Fruit fly (Drosophila melanogaster) whole organism, embryonic: Measurements from ENCODE around the gene CG17109.

Experiments
- Ada2b ChIP-seq: fragments of 200-800 bp; sonication (Bioruptor generic); IDR thresholded peaks from 2 replicates; pipeline ENCODE4 v1.3.6; 2022; ENCODE audit warnings: missing biosample characterization, missing genetic modification characterization
- Antp ChIP-seq: fragments of 200-800 bp; sonication (Bioruptor generic); optimal IDR thresholded peaks from 3 replicates; lab custom pipeline; 2016; ENCODE audit warnings: missing biosample characterization, missing genetic modification characterization
- Bdp1 ChIP-seq: fragments of 200-800 bp; sonication (Bioruptor generic); optimal IDR thresholded peaks from 3 replicates; lab custom pipeline; 2016; ENCODE audit warnings: missing biosample characterization, missing genetic modification characterization
- Blimp-1 ChIP-seq: fragments of 200-800 bp; sonication (Bioruptor generic); optimal IDR thresholded peaks from 3 replicates; lab custom pipeline; 2018; ENCODE audit warnings: missing biosample characterization, missing genetic modification characterization, mild to moderate bottlenecking, moderate library complexity, missing genetic modification reagents
- CG1024 ChIP-seq: fragments of 200-800 bp; sonication (Bioruptor generic); IDR thresholded peaks from 2 replicates; pipeline ENCODE4 v1.3.6; 2022; ENCODE audit warnings: missing biosample characterization, missing genetic modification characterization
- CG1233 ChIP-seq: fragments of 200-800 bp; sonication (Bioruptor generic); optimal IDR thresholded peaks from 4 replicates; lab custom pipeline; 2018; ENCODE audit warnings: missing biosample characterization, mild to moderate bottlenecking, missing genetic modification characterization
- CG12942 ChIP-seq: fragments of 200-800 bp; sonication (Bioruptor generic); optimal IDR thresholded peaks from 3 replicates; lab custom pipeline; 2016; ENCODE audit warnings: missing biosample characterization, missing genetic modification characterization
- CG16813 ChIP-seq: fragments of 200-800 bp; sonication (Bioruptor generic); IDR thresholded peaks from 3 replicates; pipeline ENCODE4 v1.3.6; 2022; ENCODE audit warnings: missing biosample characterization, missing genetic modification characterization; ENCODE audit not compliant: partially characterized antibody
- CG17612 ChIP-seq: fragments of 200-800 bp; sonication (Bioruptor generic); IDR thresholded peaks from 2 replicates; pipeline ENCODE4 v1.3.6; 2022; ENCODE audit warnings: missing biosample characterization, missing genetic modification characterization
- CG18262 ChIP-seq: fragments of 200-800 bp; optimal IDR thresholded peaks from 3 replicates; lab custom pipeline; 2019; ENCODE audit warnings: missing biosample characterization, mild to moderate bottlenecking, missing genetic modification characterization, moderate library complexity
- CG2116 ChIP-seq: fragments of 200-800 bp; sonication (Bioruptor generic); optimal IDR thresholded peaks from 3 replicates; lab custom pipeline; 2018; ENCODE audit warnings: missing biosample characterization, mild to moderate bottlenecking, missing genetic modification characterization
- CG30020 ChIP-seq: fragments of 200-800 bp; optimal IDR thresholded peaks from 2 replicates; lab custom pipeline; 2019; ENCODE audit warnings: missing biosample characterization, mild to moderate bottlenecking, missing genetic modification characterization, moderate library complexity
- CG31441 ChIP-seq: fragments of 200-800 bp; sonication (Bioruptor generic); IDR thresholded peaks from 2 replicates; pipeline ENCODE4 v1.3.6; 2022; ENCODE audit warnings: missing biosample characterization, missing genetic modification characterization
- CG6654 ChIP-seq: fragments of 200-800 bp; sonication (Bioruptor generic); optimal IDR thresholded peaks from 2 replicates; lab custom pipeline; 2017; ENCODE audit warnings: missing biosample characterization, mild to moderate bottlenecking, missing genetic modification characterization
- CG6765 ChIP-seq: fragments of 200-800 bp; sonication (Bioruptor generic); optimal IDR thresholded peaks from 3 replicates; lab custom pipeline; 2017; ENCODE audit warnings: missing biosample characterization, mild to moderate bottlenecking, missing genetic modification characterization
- CG6791 ChIP-seq: fragments of 200-800 bp; sonication (Bioruptor generic); IDR thresholded peaks from 3 replicates; pipeline ENCODE4 v1.3.6; 2022; ENCODE audit warnings: missing biosample characterization, missing genetic modification characterization; ENCODE audit not compliant: partially characterized antibody
- CG8281 ChIP-seq: fragments of 200-800 bp; sonication (Bioruptor generic); optimal IDR thresholded peaks from 2 replicates; lab custom pipeline; 2018; ENCODE audit warnings: missing biosample characterization, mild to moderate bottlenecking, missing genetic modification characterization, moderate library complexity
- CG8944 ChIP-seq: fragments of 200-800 bp; sonication (Bioruptor generic); optimal IDR thresholded peaks from 3 replicates; lab custom pipeline; 2016; ENCODE audit warnings: missing biosample characterization, missing genetic modification characterization
- CG9437 ChIP-seq: fragments of 200-800 bp; sonication (Bioruptor generic); optimal IDR thresholded peaks from 2 replicates; lab custom pipeline; 2018; ENCODE audit warnings: missing biosample characterization, mild to moderate bottlenecking, missing genetic modification characterization
- D ChIP-seq, 2 experiments: fragments of 200-800 bp in 1 of 2; fragments of >200 bp in 1 of 2; sonication (Bioruptor generic) in 1 of 2; optimal IDR thresholded peaks; 2 replicates in 1 of 2; 3 replicates in 1 of 2; lab custom pipeline; 2017; ENCODE audit warnings: mild to moderate bottlenecking in 1 of 2, missing biosample characterization in 1 of 2, missing genetic modification characterization in 1 of 2, missing genetic modification reagents in 1 of 2
- Dfd ChIP-seq, 2 experiments: fragments of >200 bp; optimal IDR thresholded peaks; 2 replicates each; lab custom pipeline; 2017; ENCODE audit warnings: missing biosample characterization in 2 of 2, missing genetic modification characterization in 2 of 2
- Drgx ChIP-seq: fragments of 200-800 bp; sonication (Bioruptor generic); IDR thresholded peaks from 2 replicates; pipeline ENCODE4 v1.3.6; 2022; ENCODE audit warnings: missing biosample characterization, missing genetic modification characterization
- HLH54F ChIP-seq: fragments of 200-800 bp; sonication (Bioruptor generic); optimal IDR thresholded peaks from 3 replicates; lab custom pipeline; 2016; ENCODE audit warnings: missing biosample characterization, missing genetic modification characterization
- HLHmδ ChIP-seq: fragments of 200-800 bp; sonication (Bioruptor generic); optimal IDR thresholded peaks from 2 replicates; lab custom pipeline; 2018; ENCODE audit warnings: missing biosample characterization, mild to moderate bottlenecking, missing genetic modification characterization, moderate library complexity
- HmgZ ChIP-seq: fragments of 200-800 bp; sonication (Bioruptor generic); optimal IDR thresholded peaks from 2 replicates; lab custom pipeline; 2018; ENCODE audit warnings: missing biosample characterization, mild to moderate bottlenecking, missing genetic modification characterization
- Hr78 ChIP-seq, 2 experiments: fragments of 200-800 bp in 1 of 2; fragments of >200 bp in 1 of 2; sonication (Bioruptor generic) in 1 of 2; optimal IDR thresholded peaks; 2 replicates each; lab custom pipeline; 2017 to 2019; ENCODE audit warnings: missing biosample characterization in 2 of 2, missing genetic modification characterization in 2 of 2, mild to moderate bottlenecking in 1 of 2, moderate library complexity in 1 of 2
- Hsf ChIP-seq: fragments of 200-800 bp; sonication (Bioruptor generic); optimal IDR thresholded peaks from 3 replicates; lab custom pipeline; 2016; ENCODE audit warnings: missing biosample characterization, missing genetic modification characterization
- Nf-YC ChIP-seq: fragments of 200-800 bp; optimal IDR thresholded peaks from 3 replicates; lab custom pipeline; 2019; ENCODE audit warnings: missing biosample characterization, mild to moderate bottlenecking, missing genetic modification characterization, moderate library complexity
- Rfx ChIP-seq: fragments of 200-800 bp; sonication (Bioruptor generic); IDR thresholded peaks from 2 replicates; pipeline ENCODE4 v1.3.6; 2022; ENCODE audit warnings: missing biosample characterization, missing genetic modification characterization
- Trl ChIP-seq, 3 experiments: fragments of >200 bp in 2 of 3; fragments of 200-800 bp in 1 of 3; sonication (Bioruptor generic) in 1 of 3; optimal IDR thresholded peaks; 2 replicates in 1 of 3; 3 replicates in 2 of 3; lab custom pipeline; 2016 to 2017; ENCODE audit warnings: missing biosample characterization in 1 of 3, missing genetic modification characterization in 1 of 3
- ap ChIP-seq: fragments of 200-800 bp; sonication (Bioruptor generic); IDR thresholded peaks from 2 replicates; pipeline ENCODE4 v1.3.6; 2022; ENCODE audit warnings: missing biosample characterization, missing genetic modification characterization
- bsh ChIP-seq, 2 experiments: fragments of 200-800 bp; sonication (Bioruptor generic); optimal IDR thresholded peaks; 2 replicates each; lab custom pipeline; 2017 to 2018; ENCODE audit warnings: mild to moderate bottlenecking in 2 of 2, missing biosample characterization in 2 of 2, missing genetic modification characterization in 2 of 2, moderate library complexity in 1 of 2
- chn ChIP-seq: fragments of 200-800 bp; sonication (Bioruptor generic); optimal IDR thresholded peaks from 2 replicates; lab custom pipeline; 2016; ENCODE audit warnings: missing biosample characterization, missing genetic modification characterization
- eve ChIP-seq, 2 experiments: fragments of >200 bp; optimal IDR thresholded peaks; 2 replicates each; lab custom pipeline; 2017; ENCODE audit warnings: missing biosample characterization in 2 of 2, missing genetic modification characterization in 2 of 2
- exex ChIP-seq: fragments of 200-800 bp; sonication (Bioruptor generic); optimal IDR thresholded peaks from 4 replicates; lab custom pipeline; 2018; ENCODE audit warnings: missing biosample characterization, mild to moderate bottlenecking, missing genetic modification characterization, moderate library complexity
- gfzf ChIP-seq: fragments of 200-800 bp; sonication (Bioruptor generic); optimal IDR thresholded peaks from 2 replicates; lab custom pipeline; 2016; ENCODE audit warnings: missing biosample characterization, mild to moderate bottlenecking, missing genetic modification characterization, moderate library complexity
- grn ChIP-seq: fragments of 200-800 bp; sonication (Bioruptor generic); optimal IDR thresholded peaks from 3 replicates; lab custom pipeline; 2017; ENCODE audit warnings: missing biosample characterization, missing genetic modification characterization
- kay ChIP-seq: fragments of 200-800 bp; sonication (Bioruptor generic); optimal IDR thresholded peaks from 2 replicates; lab custom pipeline; 2016; ENCODE audit warnings: missing biosample characterization, missing genetic modification characterization
- org-1 ChIP-seq: fragments of 200-800 bp; sonication (Bioruptor generic); optimal IDR thresholded peaks from 2 replicates; lab custom pipeline; 2017; ENCODE audit warnings: missing biosample characterization, missing genetic modification characterization
- pho ChIP-seq: fragments of 200-800 bp; sonication (Bioruptor generic); optimal IDR thresholded peaks from 2 replicates; lab custom pipeline; 2016; ENCODE audit warnings: missing biosample characterization, missing genetic modification characterization
- pzg ChIP-seq: fragments of 200-800 bp; sonication (Bioruptor generic); optimal IDR thresholded peaks from 3 replicates; lab custom pipeline; 2018; ENCODE audit warnings: missing biosample characterization, mild to moderate bottlenecking, missing genetic modification characterization, moderate library complexity
- trh ChIP-seq: fragments of 200-800 bp; sonication (Bioruptor generic); optimal IDR thresholded peaks from 2 replicates; lab custom pipeline; 2016; ENCODE audit warnings: missing biosample characterization, missing genetic modification characterization

CG17109 gene

DNA sequence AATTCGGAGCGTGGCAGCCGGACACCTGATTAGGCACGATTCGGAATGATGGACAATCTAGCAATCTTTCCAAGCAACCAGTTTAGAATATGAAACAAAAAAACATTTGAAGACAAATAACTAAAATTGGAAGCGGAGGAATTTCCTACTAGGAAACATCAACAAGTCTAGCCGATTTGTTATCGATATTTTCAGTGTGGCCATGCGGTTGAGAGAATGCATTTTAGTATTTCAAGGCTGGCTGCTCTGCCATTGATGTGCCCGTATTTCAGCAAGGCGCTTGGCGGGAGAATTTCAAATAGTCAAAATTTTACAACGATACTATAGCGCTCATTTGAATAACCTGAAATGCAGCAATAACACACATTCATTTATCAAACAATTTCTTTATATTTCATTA is 32.3 kb downstream of the CG17109 start, which contains the start of gene CG31457 (continued):
- TF ChIP-seq D (optimal IDR thresholded peaks at IDR 0.05; lab: Kevin White, UChicago) (no peak), D (GFP tag; optimal IDR thresholded peaks at IDR 0.05; lab: Kevin White, UChicago) (no peak), grn (GFP tag; lab: Kevin White, UChicago) (no peak), eve (GFP tag; optimal IDR thresholded peaks at IDR 0.05; lab: Kevin White, UChicago) (no peak), Nf-YC (tag; lab: Kevin White, UChicago) (peak; percentile 10), HmgZ (tag; lab: Kevin White, UChicago) (peak; percentile 77), CG1024 (GFP tag; lab: Robert Waterston, UW) (no peak), CG2116 (peak; percentile 64), bsh (GFP tag; optimal IDR thresholded peaks at IDR 0.05; lab: Kevin White, UChicago) (no peak), Drgx (no peak), Hr78 (GFP tag; optimal IDR thresholded peaks at IDR 0.05; lab: Kevin White, UChicago) (no peak), CG18262 (tag; lab: Kevin White, UChicago) (peak; percentile 25), pzg (GFP tag; lab: Kevin White, UChicago) (peak; percentile 95), HLHmδ (GFP tag; lab: Kevin White, UChicago) (no peak), CG30020 (tag; lab: Kevin White, UChicago) (no peak), Blimp-1 (GFP tag; lab: Kevin White, UChicago) (no peak), CG31441 (GFP tag; lab: Robert Waterston, UW) (no peak), CG6765 (GFP tag; lab: Kevin White, UChicago) (no peak), Antp (GFP tag; lab: Kevin White, UChicago) (no peak), trh (GFP tag; lab: Kevin White, UChicago) (no peak), org-1 (GFP tag; lab: Kevin White, UChicago) (no peak), Trl (optimal IDR thresholded peaks at IDR 0.05; lab: Kevin White, UChicago) (no peak), Trl (GFP tag; optimal IDR thresholded peaks at IDR 0.05; lab: Kevin White, UChicago) (no peak), CG16813 (GFP tag; lab: Robert Waterston, UW) (peak; percentile 80), Rfx (no peak), CG8281 (tag; lab: Kevin White, UChicago) (no peak), chn (no peak), CG6791 (peak; percentile 69; the same call in 2 of the 3 replicates), HLH54F (GFP tag; lab: Kevin White, UChicago) (no peak), CG17612 (GFP tag; lab: Robert Waterston, UW) (no peak), CG1233 (GFP tag; lab: Kevin White, UChicago) (no peak), Dfd (GFP tag; optimal IDR thresholded peaks at IDR 0.05; lab: Kevin White, UChicago) (no peak), Bdp1 (GFP tag; lab: Kevin White, UChicago) (no peak), Ada2b (GFP tag; lab: Robert Waterston, UW) (no peak), CG8944 (no peak), CG6654 (no peak), kay (GFP tag; lab: Kevin White, UChicago) (no peak), ap (GFP tag; lab: Robert Waterston, UW) (no peak), CG9437 (GFP tag; lab: Kevin White, UChicago) (no peak), Hsf (GFP tag; lab: Kevin White, UChicago) (no peak), exex (tag; lab: Kevin White, UChicago) (no peak), gfzf (GFP tag; lab: Kevin White, UChicago) (peak; percentile 92), CG12942 (GFP tag; lab: Kevin White, UChicago) (no peak), pho (GFP tag; lab: Kevin White, UChicago) (no peak)
